Worm (Caenorhabditis elegans): ENCODE results near the gene frpr-18.

The frpr-18 gene

DNA sequence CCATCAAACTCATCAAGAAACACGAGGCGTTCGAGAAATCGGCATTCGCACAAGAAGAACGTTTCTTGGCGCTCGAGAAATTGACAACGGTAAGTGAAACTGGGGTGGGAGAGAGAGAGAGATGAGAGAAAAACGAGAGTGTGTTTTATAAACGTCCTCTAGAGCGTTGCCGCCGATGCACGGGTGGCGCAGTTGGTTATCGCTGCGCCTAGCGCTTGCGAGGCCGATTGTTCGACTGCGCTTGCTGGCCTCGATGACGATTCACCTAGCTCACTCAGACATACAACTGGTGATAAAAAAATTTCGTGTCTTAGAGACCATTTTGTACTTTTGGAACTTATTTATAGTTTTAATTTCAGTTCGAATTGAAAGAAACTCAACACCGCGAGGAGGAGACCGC is 18.7 kb downstream of the frpr-18 start (continued):
- TF ChIP-seq ham-2 (GFP tag; optimal IDR thresholded peaks at IDR 0.05) (peak; percentile 93), nhr-2 (tag; optimal IDR thresholded peaks at IDR 0.05) (no peak), zip-8 (tag; optimal IDR thresholded peaks at IDR 0.05) (no peak), ztf-11 (tag; optimal IDR thresholded peaks at IDR 0.05) (peak; percentile 30), flh-1 (GFP tag; optimal IDR thresholded peaks at IDR 0.05) (peak; percentile 58), lin-32 (GFP tag; optimal IDR thresholded peaks at IDR 0.05) (peak; percentile 18)

DNA sequence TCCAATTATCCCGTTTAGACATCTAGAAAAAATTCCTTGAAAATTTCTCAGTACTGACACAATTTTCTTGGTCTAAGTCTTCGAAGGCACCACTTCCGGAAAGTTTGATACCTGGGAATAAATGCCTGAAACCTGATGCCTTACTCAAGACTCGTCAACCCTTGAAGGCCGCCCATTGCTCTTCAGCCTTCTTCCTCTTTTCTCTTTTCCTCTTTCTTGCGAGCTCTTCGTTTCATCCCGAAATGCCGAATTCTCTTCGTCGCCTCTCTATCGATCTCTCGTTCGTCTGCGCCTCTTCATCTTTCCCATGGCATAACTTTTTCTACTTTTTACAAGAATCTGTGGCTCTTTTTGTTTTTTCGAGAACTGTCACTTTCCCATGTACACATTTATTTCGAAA is 23.6 kb downstream of the frpr-18 start:
- peak; percentile 74 for TF ChIP-seq unc-120 (tag; optimal IDR thresholded peaks at IDR 0.05; ENCODE audit: poor library complexity, severe bottlenecking)
- TF ChIP-seq ces-1 (GFP tag; optimal IDR thresholded peaks at IDR 0.05) = peak; percentile 23
- no peak for TF ChIP-seq blmp-1 (tag; optimal IDR thresholded peaks at IDR 0.05)
- no peak for TF ChIP-seq elt-1 (tag; optimal IDR thresholded peaks at IDR 0.05; ENCODE audit: borderline replicate concordance, insufficient read depth)
- TF ChIP-seq zip-8 (tag; optimal IDR thresholded peaks at IDR 0.05) = no peak

DNA sequence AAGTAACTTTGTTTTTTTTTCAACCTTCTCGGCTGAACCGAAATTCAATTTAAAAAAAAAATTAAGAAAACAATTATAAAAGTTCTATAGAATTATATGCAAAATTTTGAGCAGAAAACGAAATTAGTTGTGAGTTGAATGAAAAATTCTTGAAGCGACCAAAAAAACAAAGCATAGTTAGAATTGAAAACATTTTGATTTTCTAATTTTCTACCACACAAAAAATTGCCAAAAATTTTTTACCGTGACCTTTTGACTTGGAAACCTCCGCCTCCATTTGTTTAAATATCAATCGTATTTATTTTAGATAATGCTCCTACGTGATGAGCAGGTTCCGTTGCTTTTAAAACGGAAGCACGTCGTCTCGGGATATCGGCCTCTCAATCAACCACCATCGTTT is 24.7 kb downstream of the frpr-18 start, which contains the start of gene K11C4.2:
Gene K11C4.2 (plus strand): TSS at position 301 of the 400 bp plus-strand sequence.
- TF ChIP-seq hlh-1 (tag; optimal IDR thresholded peaks at IDR 0.05) (no peak), drap-1 (GFP tag; optimal IDR thresholded peaks at IDR 0.05) (no peak), nhr-2 (tag; optimal IDR thresholded peaks at IDR 0.05) (no peak), bed-3 (GFP tag; optimal IDR thresholded peaks at IDR 0.05) (no peak), cnd-1 (tag; optimal IDR thresholded peaks at IDR 0.05) (no peak), lsy-2 (tag; optimal IDR thresholded peaks at IDR 0.05) (no peak), sem-2 (GFP tag; optimal IDR thresholded peaks at IDR 0.05) (no peak), flh-1 (GFP tag; optimal IDR thresholded peaks at IDR 0.05) (no peak), ceh-39 (tag; optimal IDR thresholded peaks at IDR 0.05) (no peak), unc-120 (tag; optimal IDR thresholded peaks at IDR 0.05; ENCODE audit: poor library complexity, severe bottlenecking) (no peak), mls-2 (tag; optimal IDR thresholded peaks at IDR 0.05) (no peak), elt-1 (tag; optimal IDR thresholded peaks at IDR 0.05; ENCODE audit: borderline replicate concordance, insufficient read depth) (no peak), snpc-4 (tag; optimal IDR thresholded peaks at IDR 0.05) (no peak), unc-62 (GFP tag; optimal IDR thresholded peaks at IDR 0.05) (no peak), ceh-83 (GFP tag; optimal IDR thresholded peaks at IDR 0.05) (no peak), blmp-1 (tag; optimal IDR thresholded peaks at IDR 0.05) (no peak), lin-32 (GFP tag; optimal IDR thresholded peaks at IDR 0.05) (no peak), unc-39 (tag; optimal IDR thresholded peaks at IDR 0.05) (no peak), mab-5 (tag; optimal IDR thresholded peaks at IDR 0.05) (no peak)

DNA sequence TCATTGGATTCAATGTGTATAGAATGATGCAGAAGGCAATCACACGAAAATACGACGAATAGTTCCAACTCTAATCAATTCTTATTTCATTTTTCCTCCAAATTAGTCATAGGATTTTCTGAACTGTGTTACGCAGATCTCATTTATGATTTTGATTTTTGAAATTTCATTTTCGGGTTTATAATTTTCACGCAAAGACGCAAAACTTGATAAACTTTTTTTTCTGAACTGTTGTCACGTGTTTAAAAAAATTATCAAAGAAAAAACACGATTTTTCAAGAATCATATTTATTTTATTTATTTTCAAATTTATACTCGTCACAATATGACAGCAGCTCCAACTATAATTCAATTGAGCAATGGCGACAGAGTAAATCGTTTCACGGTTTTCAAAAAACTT is 26.6 kb downstream of the frpr-18 start, which contains the start of gene K11C4.1:
Gene K11C4.1 (plus strand): TSS at position 301 of the 400 bp plus-strand sequence.
- TF ChIP-seq unc-120 (tag; optimal IDR thresholded peaks at IDR 0.05; ENCODE audit: poor library complexity, severe bottlenecking) (no peak), ceh-43 (GFP tag; optimal IDR thresholded peaks at IDR 0.05) (no peak), pha-4 (tag; optimal IDR thresholded peaks at IDR 0.05) (no peak), elt-1 (tag; optimal IDR thresholded peaks at IDR 0.05; ENCODE audit: borderline replicate concordance, insufficient read depth) (no peak)

DNA sequence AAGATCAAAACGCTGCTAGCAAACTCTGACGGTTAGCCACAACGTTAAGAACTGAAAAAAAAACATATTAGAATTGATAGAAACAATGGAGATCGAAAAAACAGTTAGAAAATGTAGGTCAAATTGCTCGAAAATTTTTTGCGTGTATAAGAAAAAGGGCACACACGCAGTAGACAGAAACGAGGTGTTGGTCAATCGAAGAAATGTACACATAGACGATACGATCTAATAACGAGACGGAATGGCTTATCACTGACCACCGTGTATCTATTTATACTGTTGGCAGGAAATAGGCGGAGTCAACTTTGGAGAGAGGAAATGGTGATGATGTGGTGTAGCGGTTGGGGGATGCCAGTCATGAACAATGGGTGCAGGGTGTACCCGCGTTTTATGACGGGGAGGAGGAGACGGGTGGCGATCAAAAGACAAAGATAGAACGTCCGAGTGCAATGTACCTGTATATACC is 30.1 kb downstream of the frpr-18 start, which contains the start of gene odc-1:
Gene odc-1 (minus strand): TSS at position 51 of the 466 bp plus-strand sequence.
- TF ChIP-seq elt-1 (tag; optimal IDR thresholded peaks at IDR 0.05; ENCODE audit: borderline replicate concordance, insufficient read depth) (no peak), elt-3 (tag; optimal IDR thresholded peaks at IDR 0.05) (no peak), cnd-1 (tag; optimal IDR thresholded peaks at IDR 0.05) (no peak), mls-2 (tag; optimal IDR thresholded peaks at IDR 0.05) (no peak), M03D4.4 (tag; optimal IDR thresholded peaks at IDR 0.05) (no peak), snpc-4 (tag; optimal IDR thresholded peaks at IDR 0.05) (no peak)

DNA sequence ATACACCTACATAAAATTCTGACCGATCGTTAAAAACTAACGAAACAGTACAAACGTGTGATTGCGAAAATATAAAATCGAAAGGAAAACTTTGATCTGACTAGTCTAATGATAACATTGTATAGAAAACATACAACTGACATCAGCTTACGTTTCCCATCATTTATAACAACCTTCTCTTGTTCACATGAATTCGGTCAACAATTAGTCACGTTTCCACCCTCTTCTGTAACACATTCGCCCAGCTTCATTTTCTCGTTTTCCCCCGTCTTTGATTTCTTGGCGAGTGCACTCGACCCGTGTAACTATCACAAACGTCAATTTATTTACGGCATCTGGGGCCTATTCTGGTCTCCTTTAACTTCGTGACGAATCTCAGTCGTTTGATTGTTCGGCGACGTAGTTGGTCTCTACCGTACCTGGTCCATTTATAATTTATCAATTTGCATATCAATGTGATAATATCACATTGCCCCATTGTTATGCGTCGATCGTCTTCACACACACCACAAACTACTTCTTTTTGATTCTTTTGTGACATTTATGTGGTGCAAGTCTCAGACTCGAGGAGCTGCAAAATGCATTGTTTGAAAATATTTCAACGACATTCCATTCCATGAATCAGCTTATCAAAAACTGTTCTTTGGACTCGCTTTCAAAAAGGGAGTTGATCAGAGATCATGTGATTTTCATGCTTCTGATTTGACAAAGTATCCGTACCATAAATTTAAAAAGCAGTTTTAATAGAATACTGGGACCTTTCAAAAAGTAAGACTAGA is 30.9 kb downstream of the frpr-18 start:
- no peak for TF ChIP-seq nhr-76 (tag; optimal IDR thresholded peaks at IDR 0.05)
- no peak for TF ChIP-seq elt-3 (tag; optimal IDR thresholded peaks at IDR 0.05)
- TF ChIP-seq elt-1 (tag; optimal IDR thresholded peaks at IDR 0.05; ENCODE audit: borderline replicate concordance, insufficient read depth) = no peak
- no peak for TF ChIP-seq blmp-1 (tag; optimal IDR thresholded peaks at IDR 0.05)
- no peak for TF ChIP-seq ceh-43 (GFP tag; optimal IDR thresholded peaks at IDR 0.05)
- no peak for TF ChIP-seq bed-3 (GFP tag; optimal IDR thresholded peaks at IDR 0.05)
- no peak for TF ChIP-seq flh-1 (GFP tag; optimal IDR thresholded peaks at IDR 0.05)
- no peak for TF ChIP-seq unc-120 (tag; optimal IDR thresholded peaks at IDR 0.05; ENCODE audit: poor library complexity, severe bottlenecking)
- TF ChIP-seq ceh-39 (tag; optimal IDR thresholded peaks at IDR 0.05) = no peak
- TF ChIP-seq drap-1 (GFP tag; optimal IDR thresholded peaks at IDR 0.05) = no peak
- no peak for TF ChIP-seq snpc-4 (tag; optimal IDR thresholded peaks at IDR 0.05)
- TF ChIP-seq ztf-11 (tag; optimal IDR thresholded peaks at IDR 0.05) = no peak
- no peak for TF ChIP-seq hlh-1 (tag; optimal IDR thresholded peaks at IDR 0.05)
- TF ChIP-seq nhr-12 (tag; optimal IDR thresholded peaks at IDR 0.05) = no peak
- TF ChIP-seq zip-8 (tag; optimal IDR thresholded peaks at IDR 0.05) = no peak
- no peak for TF ChIP-seq M03D4.4 (tag; optimal IDR thresholded peaks at IDR 0.05)
- TF ChIP-seq mls-2 (tag; optimal IDR thresholded peaks at IDR 0.05) = no peak
